Worm (Caenorhabditis elegans) whole organism, early embryonic: Measurements from ENCODE around the gene C49A9.10.

Source experiments
- F13C5.2 ChIP-seq: sonication (generic microtip); optimal IDR thresholded peaks from 2 replicates; lab custom pipeline; 2017; ENCODE audit warnings: mild to moderate bottlenecking, missing genetic modification characterization, inconsistent platforms, missing compliant biosample characterization
- aly-1 ChIP-seq: sonication (generic microtip); optimal IDR thresholded peaks from 2 replicates; lab custom pipeline; 2016; ENCODE audit warnings: missing genetic modification characterization, missing compliant biosample characterization
- ama-1 ChIP-seq: fragments of 150-350 bp; optimal IDR thresholded peaks from 2 replicates; lab custom pipeline; 2014
- ets-7 ChIP-seq: sonication (generic microtip); optimal IDR thresholded peaks from 2 replicates; lab custom pipeline; 2016; ENCODE audit warnings: missing genotype, missing genetic modification characterization, missing compliant biosample characterization
- flt-1 ChIP-seq: fragments of 200-800 bp; sonication (Bioruptor generic); IDR thresholded peaks from 2 replicates; pipeline ENCODE4 v1.3.6; 2022; ENCODE audit warnings: missing genetic modification characterization, missing compliant biosample characterization
- hmbx-1 ChIP-seq: sonication (generic microtip); optimal IDR thresholded peaks from 2 replicates; lab custom pipeline; 2016; ENCODE audit warnings: mild to moderate bottlenecking, missing genetic modification characterization, missing compliant biosample characterization
- hnd-1 ChIP-seq: sonication (generic microtip); optimal IDR thresholded peaks from 2 replicates; lab custom pipeline; 2016; ENCODE audit warnings: missing genetic modification characterization, missing compliant biosample characterization
- sea-1 ChIP-seq: fragments of 200-800 bp; sonication (Bioruptor generic); conservative IDR thresholded peaks from 2 replicates; pipeline ENCODE4 v1.3.6; 2022; ENCODE audit warnings: missing genetic modification characterization, missing compliant biosample characterization
- tbx-11 ChIP-seq: fragments of 200-800 bp; sonication (Bioruptor generic); IDR thresholded peaks from 2 replicates; pipeline ENCODE4 v1.3.6; 2022; ENCODE audit warnings: missing genetic modification characterization, missing compliant biosample characterization
- tbx-37 ChIP-seq: fragments of 200-800 bp; sonication (Bioruptor generic); conservative IDR thresholded peaks from 2 replicates; pipeline ENCODE4 v1.3.6; 2022; ENCODE audit warnings: missing genetic modification reagents, missing genetic modification characterization, missing compliant biosample characterization

DNA sequence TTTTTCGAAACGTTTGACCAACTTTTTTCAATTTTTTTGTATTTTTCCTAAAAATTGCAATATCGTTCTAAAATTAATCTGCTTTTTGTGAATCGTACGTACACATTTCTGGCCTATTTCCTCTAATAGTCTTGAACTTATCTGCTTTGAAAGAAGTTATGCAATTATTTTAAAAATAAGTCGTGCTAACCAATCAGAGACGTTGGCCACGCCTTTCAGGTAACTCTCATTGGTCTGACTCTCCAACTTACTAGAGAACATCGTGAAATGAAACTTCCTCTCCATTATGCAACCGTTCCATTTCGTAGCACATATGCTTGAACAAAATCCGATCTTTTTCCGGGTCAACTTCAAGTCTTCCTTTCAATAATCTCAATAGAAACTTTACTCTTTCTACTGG is 46.5 kb downstream of the C49A9.10 start:
- no peak for TF ChIP-seq flt-1 (GFP tag; lab: Robert Waterston, UW)
- no peak for TF ChIP-seq hmbx-1 (tag; lab: Kevin White, UChicago)
- no peak for TF ChIP-seq ets-7 (tag; lab: Kevin White, UChicago)
- no peak for TF ChIP-seq tbx-37
- no peak for TF ChIP-seq tbx-11
- no peak for TF ChIP-seq ama-1
- TF ChIP-seq sea-1 (GFP tag; lab: Robert Waterston, UW) = no peak
- TF ChIP-seq aly-1 (tag; lab: Kevin White, UChicago) = no peak
- no peak for TF ChIP-seq hnd-1 (tag; lab: Kevin White, UChicago)
- no peak for TF ChIP-seq F13C5.2
